Fruit fly (Drosophila melanogaster) S2 (cell line): Measurements from ENCODE around the gene CG4854.

Experiments
- CG8478 ChIP-seq: fragments of >200 bp; optimal IDR thresholded peaks from 2 replicates; lab custom pipeline; 2018
- CTCF ChIP-seq, 2 experiments: fragments of >200 bp; optimal IDR thresholded peaks; 2 replicates each; lab custom pipeline; 2018

CG4854 gene

DNA sequence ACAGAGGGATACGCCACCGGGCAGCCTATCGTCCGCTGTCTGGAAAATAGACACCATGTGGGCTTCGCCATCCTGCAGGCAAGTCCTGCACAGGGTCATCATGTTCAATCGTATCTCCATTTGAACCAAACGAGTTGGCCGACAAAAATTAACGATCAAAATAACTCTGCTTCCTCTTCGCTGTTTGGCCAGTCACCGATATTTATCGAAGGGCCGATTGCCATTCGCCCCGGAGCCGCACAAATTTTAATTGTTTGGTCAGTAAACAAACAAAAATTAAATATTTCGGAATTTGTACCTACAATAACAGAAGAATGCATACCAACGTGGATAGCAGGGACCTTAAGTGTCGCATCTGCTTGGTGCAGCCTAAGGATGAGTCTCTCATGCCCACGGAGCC, at the start of gene CG4854, which contains the start of gene CG4424:
Gene CG4854, plus strand, starts transcription at position 218 of the 400 bp plus-strand sequence.
Gene CG4424, minus strand, starts transcription at position 200 of the 400 bp plus-strand sequence.
- TF ChIP-seq CG8478 (lab: Kevin White, UChicago), result no peak
- TF ChIP-seq CTCF (optimal IDR thresholded peaks at IDR 0.05; lab: Kevin White, UChicago), result no peak

DNA sequence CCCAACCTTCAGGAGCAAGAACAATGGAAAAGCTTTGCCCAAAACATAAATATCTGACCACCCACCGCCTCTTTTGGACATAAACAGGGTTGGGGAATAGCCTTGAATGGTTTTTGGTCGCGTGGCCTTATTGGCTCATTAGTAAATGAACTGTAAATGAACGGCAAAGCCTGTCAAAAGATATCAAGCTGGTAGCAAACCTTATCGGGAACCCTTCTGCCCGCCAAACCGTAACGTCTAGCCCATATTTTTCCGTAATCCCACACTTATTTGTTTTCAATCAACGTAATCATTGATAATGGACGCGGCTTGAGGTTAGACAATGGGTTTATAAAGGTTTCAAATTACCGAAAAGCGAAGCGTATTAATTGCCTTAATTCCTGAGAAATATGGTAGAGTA, 42.5 kb upstream of the CG4854 start:
- TF ChIP-seq CG8478 (lab: Kevin White, UChicago) (no peak), CTCF (optimal IDR thresholded peaks at IDR 0.05; lab: Kevin White, UChicago) (no peak)

DNA sequence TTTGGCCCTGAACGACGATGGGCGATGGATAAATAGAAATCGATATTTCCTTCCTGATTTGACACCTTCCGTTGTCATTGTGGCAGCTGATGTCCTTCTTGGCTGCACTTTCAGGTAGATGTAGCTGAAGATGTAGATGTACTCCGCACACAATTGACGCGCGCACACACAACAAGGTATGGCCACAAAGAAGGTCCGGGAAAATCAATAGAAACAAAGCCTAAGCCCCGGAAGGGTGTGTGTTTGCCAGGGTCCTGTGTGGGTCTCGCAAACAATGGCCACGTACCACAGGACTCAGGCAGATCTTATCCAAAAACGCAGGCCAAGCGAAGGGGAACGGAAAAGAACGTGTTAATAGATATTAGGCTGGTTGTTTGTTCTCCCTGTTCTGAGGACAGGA, 32.5 kb upstream of the CG4854 start:
- TF ChIP-seq CTCF (optimal IDR thresholded peaks at IDR 0.05; lab: Kevin White, UChicago) (no peak), CG8478 (lab: Kevin White, UChicago) (no peak)

DNA sequence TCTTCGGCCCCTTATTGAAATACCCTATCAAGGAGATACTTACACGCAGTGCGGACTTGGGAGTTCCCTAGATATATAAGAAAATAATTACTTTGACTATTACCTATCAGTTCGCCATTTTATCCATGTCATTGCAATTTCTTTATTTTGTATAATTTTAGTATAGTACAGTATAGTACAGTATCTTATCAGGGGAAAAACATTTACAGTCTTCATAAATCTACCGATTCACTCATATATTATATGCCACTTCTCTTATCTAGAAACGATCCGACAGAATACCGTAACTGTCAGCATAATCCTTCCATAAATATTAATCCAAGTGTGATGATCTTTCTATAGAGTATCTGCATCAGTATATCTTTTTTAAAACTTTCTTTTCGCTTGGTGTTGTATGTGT, 31.4 kb upstream of the CG4854 start:
- TF ChIP-seq CG8478 (lab: Kevin White, UChicago), result no peak
- no peak for TF ChIP-seq CTCF (optimal IDR thresholded peaks at IDR 0.05; lab: Kevin White, UChicago)

DNA sequence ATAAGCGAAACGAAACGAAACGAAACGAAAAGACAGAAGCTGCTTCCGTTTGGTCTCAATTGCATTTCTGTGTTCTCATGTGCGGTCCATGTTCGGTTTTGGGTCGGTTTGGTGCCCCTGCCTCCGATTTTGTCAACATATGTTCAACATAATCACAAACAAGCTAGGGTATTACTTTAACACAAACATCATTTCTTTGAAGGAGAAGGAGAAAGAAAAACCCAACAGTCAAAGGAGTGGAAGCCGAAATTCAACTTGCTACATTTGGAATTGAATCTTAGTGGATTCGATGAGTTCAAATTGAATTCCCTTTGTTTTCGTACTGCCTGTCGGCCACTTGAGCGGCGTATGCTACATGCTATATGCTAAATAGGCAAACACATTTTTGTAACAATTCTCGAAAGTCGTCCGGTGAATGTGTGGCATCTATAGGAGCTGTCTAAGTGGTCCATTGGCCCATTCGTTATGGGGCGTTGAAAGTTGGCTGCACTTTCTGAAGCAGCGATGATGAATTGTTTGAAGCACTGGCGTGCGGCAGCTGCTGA, 30.3 kb upstream of the CG4854 start:
- TF ChIP-seq CTCF (optimal IDR thresholded peaks at IDR 0.05; lab: Kevin White, UChicago) (no peak), CG8478 (lab: Kevin White, UChicago) (no peak)

DNA sequence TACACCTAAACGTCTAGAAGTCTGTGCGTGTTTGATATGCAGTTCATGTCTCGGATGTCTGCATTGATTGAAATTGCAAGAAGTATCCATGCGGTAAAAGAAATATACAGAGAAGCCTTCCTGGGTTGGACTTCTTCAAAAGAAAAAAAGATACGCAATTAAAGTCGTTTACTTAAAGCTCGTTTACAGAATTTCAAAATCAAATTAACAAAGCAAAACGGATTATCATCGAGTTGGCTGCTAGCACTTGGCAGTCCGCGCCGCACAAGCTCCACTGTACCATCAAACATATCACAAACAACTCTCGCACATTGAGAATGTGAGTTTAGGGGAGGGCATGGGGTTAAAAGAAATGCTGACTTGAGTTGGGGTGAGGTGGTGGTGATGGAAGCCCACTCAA, 29.4 kb upstream of the CG4854 start:
- TF ChIP-seq CTCF (optimal IDR thresholded peaks at IDR 0.05; lab: Kevin White, UChicago) (no peak), CG8478 (lab: Kevin White, UChicago) (no peak)

DNA sequence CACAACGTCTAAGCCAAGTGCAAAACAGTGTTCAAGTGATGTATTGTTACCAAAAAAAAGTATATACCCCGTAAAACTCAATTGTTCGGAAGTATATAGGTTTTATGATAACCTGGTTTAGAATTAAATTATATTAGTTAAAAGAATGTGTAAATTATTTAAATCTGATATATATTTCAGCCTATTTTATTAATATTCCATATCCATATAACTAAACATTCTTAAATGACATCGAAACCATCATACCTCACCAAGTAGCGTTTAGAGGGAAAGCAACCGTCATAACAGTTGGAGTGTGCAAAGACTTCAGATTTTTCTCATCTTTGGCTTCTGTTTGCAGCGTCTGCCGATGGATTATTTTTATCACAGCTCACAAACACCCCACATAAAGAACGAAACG, 28.4 kb upstream of the CG4854 start:
- no peak for TF ChIP-seq CG8478 (lab: Kevin White, UChicago)
- TF ChIP-seq CTCF (optimal IDR thresholded peaks at IDR 0.05; lab: Kevin White, UChicago), result no peak

DNA sequence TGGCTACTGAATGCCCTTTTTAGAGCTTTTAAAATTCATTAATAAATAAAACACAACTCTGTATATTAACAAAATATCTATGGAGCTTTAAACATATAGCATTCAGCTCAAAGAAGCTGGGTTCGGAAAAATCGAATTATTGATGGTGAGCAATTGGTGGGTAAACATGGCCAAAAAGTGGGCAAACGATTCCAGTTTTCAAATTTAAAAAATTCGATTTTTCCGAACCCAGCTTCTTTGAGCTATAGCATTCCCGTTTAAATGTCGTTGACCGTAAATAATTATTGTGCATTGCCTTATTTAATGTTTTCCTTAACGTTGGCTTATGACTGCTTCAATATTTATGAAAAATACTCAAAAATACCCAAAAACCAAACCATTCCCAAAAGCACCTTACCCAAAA, 26.3 kb upstream of the CG4854 start:
- TF ChIP-seq CTCF (optimal IDR thresholded peaks at IDR 0.05; lab: Kevin White, UChicago), result no peak
- TF ChIP-seq CG8478 (lab: Kevin White, UChicago), result no peak

DNA sequence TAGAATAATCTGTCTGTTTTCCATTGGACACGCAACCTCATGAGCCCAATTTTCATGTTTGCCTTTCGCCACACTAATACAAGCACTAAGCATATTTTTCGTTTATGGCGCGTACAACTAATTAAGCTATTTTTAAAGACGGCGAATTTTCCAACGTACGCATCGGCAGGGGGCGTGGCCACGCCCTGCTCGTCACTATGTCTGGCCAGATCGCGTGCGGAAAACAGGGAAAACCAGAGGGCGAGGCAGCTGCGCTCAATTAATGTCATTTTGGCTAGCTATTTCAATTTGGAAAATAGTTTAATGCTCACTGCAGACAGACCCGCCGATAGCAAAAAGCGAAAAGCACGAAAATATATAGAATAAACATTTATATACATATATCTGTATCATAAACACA, 23.2 kb upstream of the CG4854 start:
- no peak for TF ChIP-seq CTCF (optimal IDR thresholded peaks at IDR 0.05; lab: Kevin White, UChicago)
- TF ChIP-seq CG8478 (lab: Kevin White, UChicago), result no peak

DNA sequence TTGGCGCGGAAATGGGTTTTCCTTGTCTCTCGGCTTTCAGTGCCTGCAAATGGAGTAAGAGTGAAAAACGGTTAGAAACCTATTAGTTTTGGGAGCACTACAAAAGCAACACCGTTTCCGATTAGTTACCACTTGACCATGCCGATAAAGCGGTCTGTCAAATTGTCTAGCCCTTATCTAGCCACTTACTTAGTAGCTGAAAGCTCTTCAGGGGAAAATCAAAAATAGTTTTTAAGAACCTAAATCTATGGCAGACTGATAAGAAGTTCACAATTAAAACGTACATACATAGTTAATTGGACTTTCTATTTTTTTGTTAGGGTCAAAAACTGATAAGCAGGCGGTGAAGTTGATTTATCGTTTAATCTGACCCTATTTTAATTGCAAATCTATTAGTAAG, 21.2 kb upstream of the CG4854 start:
- TF ChIP-seq CG8478 (lab: Kevin White, UChicago), result no peak
- no peak for TF ChIP-seq CTCF (optimal IDR thresholded peaks at IDR 0.05; lab: Kevin White, UChicago)

DNA sequence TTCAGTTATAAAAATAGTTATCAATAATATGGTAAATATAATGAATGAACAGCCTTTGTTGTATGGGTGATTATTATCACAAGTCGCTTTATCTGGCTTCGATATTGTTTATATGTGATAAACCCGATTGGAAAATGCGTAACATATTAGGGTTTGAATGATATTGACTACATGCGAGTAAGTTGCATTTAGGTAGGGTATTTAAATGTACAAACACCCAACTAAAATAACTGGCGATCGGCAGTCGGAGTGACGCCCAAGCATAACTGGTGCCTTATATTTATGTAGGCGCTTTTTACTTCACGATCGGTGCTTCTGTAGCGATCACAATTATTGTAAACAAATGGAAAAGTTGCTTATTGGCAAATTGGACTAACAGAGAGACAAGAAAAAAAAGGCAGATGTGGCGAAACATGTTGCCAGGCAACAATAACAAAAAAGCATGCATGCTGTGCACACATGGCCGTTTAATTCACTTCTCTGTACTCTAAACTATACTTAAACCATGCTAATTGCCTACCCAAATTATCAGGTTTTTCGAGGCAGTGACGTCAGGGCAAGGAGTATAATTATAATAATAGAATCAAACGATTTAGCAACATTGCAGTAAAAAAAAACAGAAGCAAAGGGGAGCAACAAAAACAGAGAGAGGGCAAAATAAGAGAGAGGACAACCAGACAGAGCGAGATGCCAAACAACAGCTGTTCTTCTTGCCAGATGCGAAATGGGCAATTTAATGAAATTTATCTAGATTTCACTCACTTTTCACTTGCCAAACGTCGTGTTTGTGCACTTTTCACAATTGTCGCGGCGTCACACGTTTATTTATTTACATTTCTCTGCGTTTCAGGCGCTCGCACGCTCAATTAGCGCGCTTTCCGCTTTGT, 20.2 kb upstream of the CG4854 start:
- TF ChIP-seq CTCF (optimal IDR thresholded peaks at IDR 0.05; lab: Kevin White, UChicago) (no peak), CG8478 (lab: Kevin White, UChicago) (no peak)

DNA sequence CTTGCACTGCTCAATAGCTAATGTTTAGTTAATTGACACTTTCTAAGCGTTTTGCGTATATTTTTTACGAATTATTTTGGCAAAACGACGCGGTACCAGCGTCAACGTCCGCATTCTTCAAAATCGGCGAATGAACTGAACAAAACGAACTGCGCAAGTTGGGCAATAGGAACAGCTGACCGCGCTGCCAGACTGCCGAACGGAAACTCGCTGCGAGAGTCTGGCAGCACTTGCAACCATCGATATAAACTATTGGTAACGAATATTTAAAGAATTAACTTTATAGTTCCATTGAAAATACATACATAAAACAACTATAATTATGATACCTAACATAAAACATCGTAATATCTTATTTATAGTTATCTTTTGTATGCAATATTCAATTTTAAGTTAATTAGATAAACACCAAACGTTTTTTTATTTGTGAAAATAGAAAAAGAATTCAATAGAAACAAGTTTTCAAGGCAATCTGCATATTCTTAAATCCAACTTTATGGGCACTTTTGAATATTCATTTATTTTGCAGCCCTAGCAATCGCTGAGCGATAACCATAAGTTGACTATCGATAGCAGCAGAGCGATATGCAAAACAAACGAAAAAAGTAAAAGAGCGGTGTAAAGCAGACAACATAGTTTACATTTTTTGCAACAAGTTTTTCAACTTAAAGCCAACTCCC, 19.3 kb upstream of the CG4854 start, which contains the start of the genes Hs6st and MED25:
Gene Hs6st, minus strand, starts transcription at position 141 of the 680 bp plus-strand sequence.
Gene MED25, plus strand, starts transcription at position 576 of the 680 bp plus-strand sequence.
- TF ChIP-seq CG8478 (lab: Kevin White, UChicago) (no peak), CTCF (optimal IDR thresholded peaks at IDR 0.05; lab: Kevin White, UChicago) (no peak)

DNA sequence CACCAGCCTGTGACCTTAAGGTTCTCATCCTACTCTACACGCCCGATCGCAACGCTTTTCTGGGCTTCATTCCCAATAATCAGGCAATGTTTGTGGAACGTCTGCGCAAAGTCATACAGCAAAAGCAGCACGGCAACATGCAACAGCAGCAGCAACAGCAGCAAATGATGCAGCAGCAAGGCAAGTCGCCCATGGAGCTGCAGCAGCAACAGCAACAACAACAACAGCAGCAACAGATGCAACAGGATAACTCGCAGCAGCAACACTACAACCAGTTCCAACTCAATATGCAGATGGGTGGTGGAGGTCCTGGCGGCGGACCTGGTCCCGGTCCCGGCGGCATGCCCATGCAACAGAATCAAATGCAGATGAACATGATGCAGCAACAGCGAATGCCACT, 16.9 kb upstream of the CG4854 start:
- TF ChIP-seq CG8478 (lab: Kevin White, UChicago), result no peak
- TF ChIP-seq CTCF (optimal IDR thresholded peaks at IDR 0.05; lab: Kevin White, UChicago), result no peak

DNA sequence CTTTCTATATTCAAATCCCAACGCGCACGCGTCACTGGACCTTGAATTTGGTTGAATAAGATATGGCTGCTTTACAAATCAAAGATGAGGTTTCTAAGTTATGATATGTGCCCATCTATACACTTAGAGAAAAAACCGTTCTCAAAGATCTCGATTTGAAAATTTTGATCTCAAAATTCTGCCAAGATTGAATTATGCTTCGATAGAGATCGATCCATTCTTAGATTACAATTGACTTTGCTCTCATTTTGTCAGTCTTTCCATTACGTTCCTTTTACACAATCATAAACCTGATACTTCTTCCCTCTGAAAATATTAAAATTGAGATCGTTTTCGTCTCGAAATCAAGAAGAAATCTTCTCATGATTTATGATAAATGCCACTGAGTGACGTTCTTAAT, 15.2 kb upstream of the CG4854 start:
- no peak for TF ChIP-seq CTCF (optimal IDR thresholded peaks at IDR 0.05; lab: Kevin White, UChicago)

DNA sequence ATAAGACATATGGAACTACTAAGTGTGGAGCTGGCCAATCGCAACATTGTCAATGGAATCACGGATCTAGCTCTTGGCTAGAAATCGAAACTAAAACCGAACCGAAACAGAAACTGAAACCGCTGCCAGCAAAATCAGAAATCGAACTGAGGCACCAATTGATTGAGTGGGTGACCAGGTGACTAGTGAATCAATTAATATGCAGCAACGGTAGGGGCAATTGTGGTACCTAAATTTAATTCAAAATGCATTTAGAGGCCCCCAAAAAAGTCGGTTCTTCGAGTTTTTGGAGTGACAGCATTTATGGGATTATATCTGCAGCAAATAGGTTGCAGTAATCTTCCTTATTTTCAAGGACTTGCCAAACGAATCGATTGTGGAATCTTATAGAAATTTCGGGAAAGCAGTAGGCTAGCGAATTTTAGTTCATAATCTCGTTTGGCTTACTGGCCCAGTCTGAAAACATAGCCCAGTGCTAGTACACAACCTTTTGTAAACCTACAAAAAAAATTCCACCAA, 14.4 kb upstream of the CG4854 start, which contains the start of the genes CG17190 and CG4836:
Gene CG17190, minus strand, starts transcription at position 101 of the 519 bp plus-strand sequence.
Gene CG4836, plus strand, starts transcription at position 469 of the 519 bp plus-strand sequence.
- TF ChIP-seq CTCF (optimal IDR thresholded peaks at IDR 0.05; lab: Kevin White, UChicago) (no peak), CG8478 (lab: Kevin White, UChicago) (no peak)
